Fruit fly (Drosophila melanogaster) whole organism, larva: ENCODE measurements around the gene Osi15.

ENCODE experiments used
- noc ChIP-seq: fragments of 200-800 bp; sonication (Bioruptor generic); optimal IDR thresholded peaks from 3 replicates; lab custom pipeline; 2019; ENCODE audit warnings: missing biosample characterization, mild to moderate bottlenecking, missing genetic modification characterization, moderate library complexity

Osi15 gene

DNA sequence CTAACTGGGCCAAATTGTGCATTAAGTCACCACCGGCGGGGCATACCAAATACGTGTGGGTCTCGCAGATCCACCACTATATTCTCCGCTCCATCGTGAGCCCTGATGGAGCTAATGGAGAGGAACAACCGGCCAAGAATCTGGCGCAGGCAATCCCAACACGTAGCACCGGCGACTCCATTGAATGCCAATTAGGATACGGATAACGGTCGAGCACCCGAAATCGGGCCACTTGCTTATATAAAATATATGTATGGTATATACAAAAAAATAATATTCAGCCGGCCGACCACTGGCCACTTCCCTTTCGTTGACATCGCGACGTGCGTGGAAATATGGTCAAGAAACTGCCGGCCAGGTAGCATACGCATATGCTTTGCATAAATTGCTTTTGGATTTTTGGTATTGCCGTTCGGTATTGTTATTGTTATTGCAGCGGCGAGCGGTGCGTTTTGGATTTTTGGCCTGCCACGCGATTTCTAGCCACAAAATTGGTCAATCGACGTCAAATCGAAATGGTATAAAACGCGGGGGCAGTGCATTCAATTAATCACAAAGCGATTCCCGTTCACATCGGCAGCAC, at the start of gene Osi15:
Osi15 (plus strand) TSS at position 548 of the 583 bp plus-strand sequence.
- TF ChIP-seq noc, result no peak

- no peak for TF ChIP-seq noc
Measured at dm6 chr3R:6252809-6253208, 48.8 kb upstream of the Osi15 start.

dm6 chr3R:6254438-6254837, 47.2 kb upstream of the Osi15 start:
- TF ChIP-seq noc, result no peak

DNA sequence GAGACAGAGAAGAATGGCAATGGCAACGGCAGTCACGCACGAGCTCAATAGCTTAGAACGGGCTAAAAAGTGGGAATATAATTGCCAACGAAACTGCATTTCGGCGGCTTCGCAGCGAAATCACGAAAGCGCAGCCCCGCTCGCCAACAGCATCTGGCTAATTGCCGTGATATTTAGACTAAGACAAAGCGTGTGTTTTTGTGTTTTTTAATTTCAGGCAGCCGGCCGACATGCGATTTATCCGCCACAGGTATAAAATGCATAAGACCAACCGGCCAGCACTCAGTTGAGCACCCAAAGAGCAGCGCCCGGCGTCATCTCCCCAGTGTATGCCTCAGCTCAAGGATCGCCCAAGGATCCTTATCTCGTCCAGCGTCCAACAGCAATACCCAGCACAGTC, 46.7 kb upstream of the Osi15 start, which contains the start of gene Osi8:
Osi8 (plus strand) TSS at position 301 of the 400 bp plus-strand sequence.
- no peak for TF ChIP-seq noc

DNA sequence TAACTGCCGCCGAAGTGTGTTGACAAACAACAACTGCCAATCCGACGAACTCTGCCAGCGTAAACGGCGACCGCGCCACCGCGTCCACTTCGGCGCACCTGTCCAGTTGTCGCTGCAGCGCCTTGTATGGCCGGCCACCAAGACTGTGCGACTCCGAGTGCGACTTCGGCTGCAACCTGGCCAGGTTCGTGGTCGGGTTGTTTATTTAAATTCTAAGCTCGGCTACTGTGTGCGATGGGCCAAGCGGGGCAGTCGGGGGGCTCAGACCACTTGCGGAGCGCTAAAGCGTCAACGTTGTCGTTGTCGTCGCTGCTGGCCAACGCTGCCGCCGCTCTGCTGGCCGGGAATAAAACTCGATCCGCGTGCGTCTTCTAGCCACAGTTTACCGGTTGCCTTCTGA, 41.8 kb upstream of the Osi15 start, which contains the start of gene Osi9:
Osi9 (plus strand) TSS at position 375 of the 400 bp plus-strand sequence.
- no peak for TF ChIP-seq noc

- TF ChIP-seq noc, result no peak
Measured at dm6 chr3R:6263658-6264057, 37.9 kb upstream of the Osi15 start, which contains the start of gene Osi10a. Gene Osi10a, plus strand, starts transcription at chr3R:6263958.

DNA sequence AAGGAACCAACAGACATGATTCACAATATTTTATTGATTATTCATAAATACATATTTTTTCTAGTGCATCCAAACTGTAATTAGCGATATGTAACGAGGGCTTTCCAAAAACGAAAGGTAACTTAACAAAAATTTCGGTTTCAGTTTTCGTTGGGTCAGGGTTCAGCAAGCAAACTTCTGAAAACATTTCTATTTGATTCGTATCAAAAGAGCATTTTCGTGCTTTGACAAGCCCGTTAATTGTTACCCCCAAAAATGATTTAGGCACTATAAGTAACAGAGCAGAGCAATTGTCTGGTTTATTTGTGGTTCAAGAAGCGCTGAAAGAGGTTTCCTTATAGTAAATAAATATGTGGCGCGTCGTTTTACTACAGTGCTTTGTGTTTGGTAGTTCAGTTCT, 35.7 kb upstream of the Osi15 start, which contains the start of gene Osi10b:
Osi10b (plus strand) TSS at position 301 of the 400 bp plus-strand sequence.
- no peak for TF ChIP-seq noc

DNA sequence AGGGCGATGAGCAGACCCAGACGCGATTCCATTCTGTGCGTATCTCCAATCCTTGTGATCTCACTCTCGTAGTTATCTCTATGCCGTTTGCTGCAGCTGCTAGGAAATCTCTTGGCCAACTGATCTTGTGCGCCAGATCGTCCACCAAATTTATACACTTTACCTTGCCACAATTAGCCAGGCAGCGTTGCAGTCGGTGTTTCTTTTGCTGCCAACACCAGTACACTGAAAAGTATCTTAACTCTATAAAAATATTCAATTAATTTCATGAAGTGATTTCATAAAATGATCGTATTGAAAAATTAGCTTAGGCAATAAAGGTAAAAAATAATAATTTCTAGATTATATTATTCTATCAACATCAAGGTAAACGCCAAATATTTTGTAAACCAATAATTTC, 32.9 kb upstream of the Osi15 start, which contains the start of gene Osi11:
Osi11 (minus strand) TSS at position 101 of the 400 bp plus-strand sequence.
- no peak for TF ChIP-seq noc

DNA sequence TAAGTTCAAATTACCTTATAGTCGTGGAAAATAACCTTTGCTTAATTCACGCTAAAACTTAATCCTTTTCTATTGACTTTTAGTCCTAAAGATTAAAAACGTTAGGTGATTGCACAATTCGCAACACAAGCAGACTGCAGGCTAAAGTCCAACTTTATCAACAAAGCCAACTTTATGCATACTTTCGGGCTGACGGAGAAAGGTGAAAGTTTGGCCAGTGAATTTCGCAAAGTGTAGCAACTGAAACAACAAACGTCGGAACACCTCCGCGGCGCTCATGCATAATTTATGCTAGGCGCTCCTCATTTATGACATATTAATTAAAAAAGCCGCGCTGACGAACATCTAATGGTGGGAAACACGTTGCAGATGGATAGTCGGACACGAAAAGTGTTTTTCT, 31.6 kb upstream of the Osi15 start:
- no peak for TF ChIP-seq noc

- TF ChIP-seq noc, result no peak
Measured at dm6 chr3R:6278231-6278630, 23.4 kb upstream of the Osi15 start, which contains the start of gene Osi12. Gene Osi12, plus strand, starts transcription at chr3R:6278531.

DNA sequence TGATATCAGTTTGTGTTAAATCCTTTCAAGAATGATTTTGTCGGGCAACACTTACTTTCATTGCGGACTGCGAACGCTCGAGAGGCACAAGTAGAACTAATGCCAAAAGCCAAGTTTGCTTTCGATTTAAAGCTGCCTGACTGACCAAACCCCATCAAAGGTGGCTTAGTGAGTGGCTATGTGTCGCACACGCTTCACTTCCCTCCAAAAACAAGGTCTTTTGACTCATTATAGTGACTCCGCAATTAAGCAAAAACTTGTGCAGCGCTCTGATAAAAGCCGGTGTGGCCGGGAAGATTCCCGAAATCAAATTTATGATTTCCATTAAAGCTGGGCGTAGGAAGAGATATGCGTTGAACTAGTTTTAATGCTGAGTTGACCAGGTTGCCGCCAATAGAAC, 16.5 kb upstream of the Osi15 start, which contains the start of gene CG15597:
CG15597 (minus strand) TSS at position 101 of the 400 bp plus-strand sequence.
- TF ChIP-seq noc, result no peak

DNA sequence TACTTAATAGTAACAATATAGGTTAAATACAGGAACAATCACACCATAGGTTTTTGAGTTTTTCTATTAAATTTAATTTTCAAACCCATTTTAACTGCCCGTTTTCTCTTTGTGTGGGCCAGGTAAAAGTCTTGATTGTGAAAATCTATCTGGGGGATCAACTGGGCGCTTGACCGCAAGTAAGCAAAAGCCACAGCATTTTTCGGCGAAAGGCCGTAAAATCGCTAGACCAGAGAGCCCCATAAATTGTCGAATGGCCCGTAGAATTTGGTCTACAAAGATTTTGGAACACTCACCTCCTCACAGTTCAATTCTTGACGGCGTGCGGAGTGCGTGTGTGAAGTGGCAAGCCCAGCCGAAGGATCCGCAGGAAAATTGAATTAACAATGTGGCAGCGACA, 14.2 kb upstream of the Osi15 start, which contains the start of gene CG15594:
CG15594 (plus strand) TSS at position 301 of the 400 bp plus-strand sequence.
- no peak for TF ChIP-seq noc

dm6 chr3R:6290289-6290688, 11.3 kb upstream of the Osi15 start:
- no peak for TF ChIP-seq noc

DNA sequence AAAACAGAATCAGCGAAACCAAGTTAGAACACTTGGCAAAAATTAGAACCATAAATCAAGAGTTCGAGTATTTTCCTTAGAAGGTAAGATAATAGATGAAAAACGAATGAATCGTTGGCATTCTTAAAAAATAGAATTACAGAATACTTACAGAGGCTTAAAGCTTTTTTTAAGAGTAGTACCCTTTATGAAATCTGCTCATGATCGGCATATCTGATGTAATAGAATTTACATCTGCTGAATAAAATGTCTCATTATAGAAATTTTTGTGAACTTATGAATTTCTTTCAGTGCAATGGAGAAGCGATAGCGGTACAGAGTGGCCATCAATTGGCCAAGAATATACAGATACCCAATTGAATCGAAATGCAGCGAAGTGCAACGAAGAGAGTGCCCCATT, 10.2 kb upstream of the Osi15 start, which contains the start of gene Osi13:
Osi13 (plus strand) TSS at position 301 of the 400 bp plus-strand sequence.
- no peak for TF ChIP-seq noc

- no peak for TF ChIP-seq noc
Measured at dm6 chr3R:6294046-6294445, 7.6 kb upstream of the Osi15 start.

DNA sequence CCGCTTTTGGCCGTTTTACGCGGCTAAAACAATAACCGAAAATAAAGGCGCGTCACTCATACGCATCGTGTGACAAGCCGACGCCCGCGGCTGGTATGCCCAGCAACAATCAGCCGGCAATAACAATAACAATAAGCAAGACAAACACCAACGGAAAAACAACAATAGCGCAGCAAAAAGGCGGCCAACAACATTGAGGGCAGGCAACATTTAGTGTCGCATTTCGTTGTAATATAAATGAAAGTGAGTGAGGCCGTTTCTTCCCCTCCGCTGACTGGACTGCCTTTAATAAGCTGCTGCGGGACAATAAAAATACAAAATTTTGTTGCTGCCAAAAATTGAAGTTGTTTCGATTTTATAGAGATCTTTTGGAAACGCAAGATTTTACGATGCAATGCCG, 4.4 kb upstream of the Osi15 start:
- TF ChIP-seq noc, result no peak

DNA sequence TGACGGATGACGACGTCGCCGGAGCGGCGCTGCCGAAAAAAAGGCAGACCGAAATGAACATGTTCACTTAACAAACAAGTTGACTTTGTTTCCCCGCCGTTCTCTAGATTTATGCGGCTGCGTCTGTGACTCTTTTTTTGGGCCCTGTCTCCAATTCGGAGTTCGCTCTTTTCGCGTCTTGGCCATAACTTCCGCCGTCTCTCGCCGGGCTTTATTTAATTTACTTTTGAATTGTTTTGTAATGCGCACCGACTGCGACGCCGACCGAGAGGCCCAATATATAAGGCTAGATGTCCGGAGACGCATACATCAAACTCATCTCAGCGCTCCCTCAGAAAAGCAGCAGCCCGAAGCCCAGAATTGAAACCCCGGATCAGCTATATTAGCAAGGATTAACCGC, 2.8 kb upstream of the Osi15 start, which contains the start of gene Osi14:
Osi14 (plus strand) TSS at position 301 of the 400 bp plus-strand sequence.
- TF ChIP-seq noc, result no peak

- no peak for TF ChIP-seq noc
Measured at dm6 chr3R:6303738-6304137, 2.1 kb downstream of the Osi15 start, which contains the start of gene CG46396. Gene CG46396, plus strand, starts transcription at chr3R:6304038.
